Fruit fly (Drosophila melanogaster) whole organism, embryonic: Measurements from ENCODE around the gene Ass.

Experiments used
- Blimp-1 ChIP-seq: fragments of 200-800 bp; sonication (Bioruptor generic); optimal IDR thresholded peaks from 3 replicates; lab custom pipeline; 2018; ENCODE audit warnings: missing biosample characterization, missing genetic modification characterization, mild to moderate bottlenecking, moderate library complexity, missing genetic modification reagents
- C15 ChIP-seq: fragments of 200-800 bp; sonication (Bioruptor generic); IDR thresholded peaks from 3 replicates; pipeline ENCODE4 v1.3.6; 2022; ENCODE audit warnings: missing biosample characterization, missing genetic modification characterization
- CG10462 ChIP-seq: fragments of 200-800 bp; sonication (Bioruptor generic); optimal IDR thresholded peaks from 2 replicates; lab custom pipeline; 2016; ENCODE audit warnings: missing biosample characterization, missing genetic modification characterization
- CG14860 ChIP-seq: fragments of 200-800 bp; sonication (Bioruptor generic); IDR thresholded peaks from 3 replicates; pipeline ENCODE4 v1.3.6; 2022; ENCODE audit warnings: missing biosample characterization, missing genetic modification characterization; ENCODE audit not compliant: partially characterized antibody
- CG17802 ChIP-seq: fragments of 200-800 bp; sonication (Bioruptor generic); optimal IDR thresholded peaks from 2 replicates; lab custom pipeline; 2018; ENCODE audit warnings: missing biosample characterization, mild to moderate bottlenecking, missing genetic modification characterization, moderate library complexity
- CG18262 ChIP-seq: fragments of 200-800 bp; optimal IDR thresholded peaks from 3 replicates; lab custom pipeline; 2019; ENCODE audit warnings: missing biosample characterization, mild to moderate bottlenecking, missing genetic modification characterization, moderate library complexity
- CG1832 ChIP-seq: fragments of 200-800 bp; sonication (Bioruptor generic); optimal IDR thresholded peaks from 2 replicates; lab custom pipeline; 2017; ENCODE audit warnings: missing biosample characterization, mild to moderate bottlenecking, missing genetic modification characterization, inconsistent platforms
- CG32772 ChIP-seq: fragments of 200-800 bp; sonication (Bioruptor generic); IDR thresholded peaks from 2 replicates; pipeline ENCODE4 v1.3.6; 2022; ENCODE audit warnings: missing biosample characterization, missing genetic modification characterization
- CG34422 ChIP-seq: fragments of 200-800 bp; sonication (Bioruptor generic); IDR thresholded peaks from 3 replicates; pipeline ENCODE4 v1.3.6; 2022; ENCODE audit warnings: missing biosample characterization, missing genetic modification characterization
- CG5953 ChIP-seq: fragments of 200-800 bp; sonication (Bioruptor generic); IDR thresholded peaks from 2 replicates; pipeline ENCODE4 v1.3.6; 2022; ENCODE audit warnings: missing biosample characterization, missing genetic modification characterization
- CG7556 ChIP-seq: fragments of 200-800 bp; sonication (Bioruptor generic); optimal IDR thresholded peaks from 2 replicates; lab custom pipeline; 2017; ENCODE audit warnings: missing biosample characterization, mild to moderate bottlenecking, missing genetic modification characterization
- CG8944 ChIP-seq: fragments of 200-800 bp; sonication (Bioruptor generic); optimal IDR thresholded peaks from 3 replicates; lab custom pipeline; 2016; ENCODE audit warnings: missing biosample characterization, missing genetic modification characterization
- CG9215 ChIP-seq: fragments of 200-800 bp; sonication (Bioruptor generic); IDR thresholded peaks from 2 replicates; pipeline ENCODE4 v1.3.6; 2022; ENCODE audit warnings: missing biosample characterization, missing genetic modification characterization
- CG9817 ChIP-seq: fragments of 200-800 bp; sonication (Bioruptor generic); optimal IDR thresholded peaks from 2 replicates; lab custom pipeline; 2018; ENCODE audit warnings: missing biosample characterization, mild to moderate bottlenecking, missing genetic modification characterization, moderate library complexity
- Camta ChIP-seq: fragments of 200-800 bp; sonication (Bioruptor generic); optimal IDR thresholded peaks from 2 replicates; lab custom pipeline; 2016; ENCODE audit warnings: missing biosample characterization, missing genetic modification characterization
- D19B ChIP-seq: fragments of 200-800 bp; sonication (Bioruptor generic); optimal IDR thresholded peaks from 2 replicates; lab custom pipeline; 2017; ENCODE audit warnings: missing biosample characterization, mild to moderate bottlenecking, missing genetic modification characterization
- Ets65A ChIP-seq: fragments of 200-800 bp; sonication (Bioruptor generic); peaks from one replicate; lab custom pipeline; 2016; ENCODE audit warnings: missing biosample characterization, missing genetic modification characterization
- H2.0 ChIP-seq: fragments of 200-800 bp; sonication (Bioruptor generic); IDR thresholded peaks from 2 replicates; pipeline ENCODE4 v1.3.6; 2022; ENCODE audit warnings: missing biosample characterization, missing genetic modification characterization
- Hr39 ChIP-seq: fragments of >200 bp; optimal IDR thresholded peaks from 2 replicates; lab custom pipeline; 2017
- Hsf ChIP-seq: fragments of 200-800 bp; sonication (Bioruptor generic); optimal IDR thresholded peaks from 3 replicates; lab custom pipeline; 2016; ENCODE audit warnings: missing biosample characterization, missing genetic modification characterization
- Mad ChIP-seq: fragments of 200-800 bp; sonication (Bioruptor generic); optimal IDR thresholded peaks from 2 replicates; lab custom pipeline; 2016; ENCODE audit warnings: missing biosample characterization, missing genetic modification characterization
- NC2β ChIP-seq: fragments of 200-800 bp; sonication (Bioruptor generic); optimal IDR thresholded peaks from 2 replicates; lab custom pipeline; 2016; ENCODE audit warnings: missing biosample characterization, missing genetic modification characterization
- Optix ChIP-seq: fragments of 200-800 bp; sonication (Bioruptor generic); IDR thresholded peaks from 3 replicates; pipeline ENCODE4 v1.3.6; 2022; ENCODE audit warnings: missing biosample characterization, missing genetic modification characterization
- Ptx1 ChIP-seq: fragments of 200-800 bp; sonication (Bioruptor generic); IDR thresholded peaks from 2 replicates; pipeline ENCODE4 v1.3.6; 2022; ENCODE audit warnings: missing biosample characterization, missing genetic modification characterization
- ap ChIP-seq: fragments of 200-800 bp; sonication (Bioruptor generic); IDR thresholded peaks from 2 replicates; pipeline ENCODE4 v1.3.6; 2022; ENCODE audit warnings: missing biosample characterization, missing genetic modification characterization
- cg ChIP-seq: fragments of 200-800 bp; sonication (Bioruptor generic); optimal IDR thresholded peaks from 3 replicates; lab custom pipeline; 2019; ENCODE audit warnings: missing biosample characterization, mild to moderate bottlenecking, missing genetic modification characterization, moderate library complexity
- ci ChIP-seq: fragments of 200-800 bp; sonication (Bioruptor generic); IDR thresholded peaks from 3 replicates; pipeline ENCODE4 v1.3.6; 2022; ENCODE audit warnings: missing biosample characterization, missing genetic modification characterization
- crol ChIP-seq: fragments of 200-800 bp; sonication (Bioruptor generic); IDR thresholded peaks from 2 replicates; pipeline ENCODE4 v1.3.6; 2022; ENCODE audit warnings: missing biosample characterization, missing genetic modification characterization
- eve ChIP-seq, 2 experiments: fragments of >200 bp; optimal IDR thresholded peaks; 2 replicates each; lab custom pipeline; 2017; ENCODE audit warnings: missing biosample characterization in 2 of 2, missing genetic modification characterization in 2 of 2
- gfzf ChIP-seq: fragments of 200-800 bp; sonication (Bioruptor generic); optimal IDR thresholded peaks from 2 replicates; lab custom pipeline; 2016; ENCODE audit warnings: missing biosample characterization, mild to moderate bottlenecking, missing genetic modification characterization, moderate library complexity
- gro ChIP-seq: fragments of 200-800 bp; sonication (Bioruptor generic); optimal IDR thresholded peaks from 2 replicates; lab custom pipeline; 2016; ENCODE audit warnings: missing biosample characterization, missing genetic modification characterization
- kni ChIP-seq: fragments of 200-800 bp; sonication (Bioruptor generic); optimal IDR thresholded peaks from 3 replicates; lab custom pipeline; 2017; ENCODE audit warnings: mild to moderate bottlenecking, missing biosample characterization, missing genetic modification reagents, missing genetic modification characterization
- phol ChIP-seq: fragments of 200-800 bp; sonication (Bioruptor generic); optimal IDR thresholded peaks from 3 replicates; lab custom pipeline; 2018; ENCODE audit warnings: missing biosample characterization, mild to moderate bottlenecking, missing genetic modification characterization, moderate library complexity
- sim ChIP-seq: fragments of 200-800 bp; sonication (Bioruptor generic); IDR thresholded peaks from 2 replicates; pipeline ENCODE4 v1.3.6; 2022; ENCODE audit warnings: missing biosample characterization, missing genetic modification characterization
- sima ChIP-seq: fragments of 200-800 bp; sonication (Bioruptor generic); optimal IDR thresholded peaks from 2 replicates; lab custom pipeline; 2016; ENCODE audit warnings: missing biosample characterization, missing genetic modification characterization
- slbo ChIP-seq: fragments of 200-800 bp; sonication (Bioruptor generic); IDR thresholded peaks from 2 replicates; pipeline ENCODE4 v1.3.6; 2022; ENCODE audit warnings: missing biosample characterization, missing genetic modification characterization
- so ChIP-seq: fragments of 200-800 bp; sonication (Bioruptor generic); IDR thresholded peaks from 3 replicates; pipeline ENCODE4 v1.3.6; 2022; ENCODE audit warnings: missing biosample characterization, missing genetic modification characterization
- vvl ChIP-seq: fragments of 200-800 bp; sonication (Bioruptor generic); IDR thresholded peaks from 2 replicates; pipeline ENCODE4 v1.3.6; 2022; ENCODE audit warnings: missing biosample characterization, missing genetic modification characterization

Ass gene

DNA sequence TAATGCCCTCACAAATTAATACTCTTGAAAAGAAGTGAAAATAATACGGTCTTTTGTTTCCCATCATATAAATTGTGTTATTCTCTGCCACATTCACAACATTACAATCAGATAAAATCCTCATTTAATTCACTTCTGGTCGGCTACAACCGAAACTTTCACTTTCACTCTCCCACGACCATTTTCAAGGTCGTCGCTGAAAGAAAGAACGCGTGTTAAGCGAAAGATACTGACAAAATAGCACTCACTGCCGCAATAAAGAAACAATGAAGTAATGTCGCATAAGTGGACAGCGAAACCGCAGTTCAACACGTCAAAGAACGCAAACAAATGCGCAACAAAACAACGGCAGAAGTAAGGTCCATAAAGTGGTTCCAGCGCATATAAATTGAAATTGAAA lies 43.9 kb upstream of the Ass start:
- TF ChIP-seq sim (GFP tag; lab: Robert Waterston, UW) (no peak), Blimp-1 (GFP tag; lab: Kevin White, UChicago) (peak; percentile 78), so (no peak), ci (GFP tag; lab: Robert Waterston, UW) (no peak)

DNA sequence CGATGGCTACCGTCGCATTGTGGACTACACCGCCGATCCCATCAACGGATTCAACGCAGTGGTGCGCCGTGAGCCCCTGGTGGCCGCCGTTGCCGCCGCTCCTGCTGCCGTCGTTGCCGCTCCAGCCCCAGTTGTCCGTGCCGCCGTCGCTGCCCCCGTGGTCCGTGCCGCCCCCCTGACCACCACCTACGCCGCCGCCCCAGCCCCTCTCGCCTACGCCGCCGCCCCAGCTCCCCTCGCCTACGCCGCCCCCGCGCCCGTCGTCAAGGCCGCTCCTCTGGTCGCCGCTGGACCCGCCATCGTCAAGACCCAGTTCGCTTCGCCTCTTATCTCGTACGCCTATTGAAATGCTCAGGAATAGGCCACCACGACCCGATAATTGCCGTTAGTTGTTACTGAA lies 43.0 kb upstream of the Ass start:
- TF ChIP-seq CG34422 (GFP tag; lab: Robert Waterston, UW) = 0 out of 3 replicates have a peak, but pooled peaks have one; percentile 8
- no peak for TF ChIP-seq CG18262 (tag; lab: Kevin White, UChicago)
- TF ChIP-seq Camta (GFP tag; lab: Kevin White, UChicago) = no peak
- TF ChIP-seq slbo (GFP tag; lab: Robert Waterston, UW) = 0 out of 2 replicates have a peak, but pooled peaks have one; percentile 33
- TF ChIP-seq CG32772 = 0 out of 2 replicates have a peak, but pooled peaks have one; percentile 27
- no peak for TF ChIP-seq gfzf (GFP tag; lab: Kevin White, UChicago)
- no peak for TF ChIP-seq eve (GFP tag; optimal IDR thresholded peaks at IDR 0.05; lab: Kevin White, UChicago)
- no peak for TF ChIP-seq cg (GFP tag; lab: Kevin White, UChicago)
- no peak for TF ChIP-seq CG17802 (tag; lab: Kevin White, UChicago)
- peak; percentile 69 for TF ChIP-seq Hr39
- TF ChIP-seq crol (GFP tag; lab: Robert Waterston, UW) = 0 out of 2 replicates have a peak, but pooled peaks have one; percentile 48
- no peak for TF ChIP-seq Hsf
- no peak for TF ChIP-seq CG10462 (GFP tag; lab: Kevin White, UChicago)
- no peak for TF ChIP-seq CG9817 (tag; lab: Kevin White, UChicago)
- no peak for TF ChIP-seq CG1832 (GFP tag; lab: Kevin White, UChicago)
- TF ChIP-seq CG14860 (GFP tag; lab: Robert Waterston, UW) = 0 out of 3 replicates have a peak, but pooled peaks have one; percentile 14
- TF ChIP-seq Ptx1 (GFP tag; lab: Robert Waterston, UW) = 0 out of 2 replicates have a peak, but pooled peaks have one; percentile 17
- no peak for TF ChIP-seq sima (GFP tag; lab: Kevin White, UChicago)
- TF ChIP-seq Mad (GFP tag; lab: Kevin White, UChicago) = no peak
- TF ChIP-seq ap (GFP tag; lab: Robert Waterston, UW) = no peak
- no peak for TF ChIP-seq phol (tag; lab: Kevin White, UChicago)
- 0 out of 3 replicates have a peak, but pooled peaks have one; percentile 17 for TF ChIP-seq Optix (GFP tag; lab: Robert Waterston, UW)
- TF ChIP-seq, all 482 proteins: peak for 8

DNA sequence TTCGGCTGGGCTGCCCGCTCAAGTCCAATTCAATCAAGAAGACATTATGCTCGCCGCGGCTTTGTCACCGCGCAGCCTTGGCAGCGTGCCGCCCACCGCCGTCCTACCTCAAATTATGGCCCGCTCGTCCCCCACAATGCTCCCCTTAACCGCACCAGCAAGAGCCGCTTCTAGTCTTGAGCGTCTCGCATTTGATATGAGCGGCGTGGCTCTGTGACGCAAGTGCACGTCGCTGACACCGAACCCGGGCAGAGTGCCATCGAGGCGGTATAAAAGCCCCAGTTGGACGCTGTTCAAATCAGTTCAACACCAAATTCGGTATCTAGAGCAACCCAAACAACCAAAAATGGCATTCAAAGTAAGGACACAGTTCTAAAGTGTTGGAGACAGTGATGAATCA lies 42.2 kb upstream of the Ass start, which contains the start of gene Ccp84Ag:
TSS of gene Ccp84Ag (plus strand) at position 301 of the 400 bp plus-strand sequence.
- no peak for TF ChIP-seq CG7556 (GFP tag; lab: Kevin White, UChicago)
- TF ChIP-seq vvl (GFP tag; lab: Robert Waterston, UW) = peak; percentile 40; the same call in 1 of the 2 replicates
- TF ChIP-seq C15 (GFP tag; lab: Robert Waterston, UW) = no peak
- TF ChIP-seq CG9215 (GFP tag; lab: Robert Waterston, UW) = 0 out of 2 replicates have a peak, but pooled peaks have one; percentile 12
- peak; percentile 52 for TF ChIP-seq Ets65A (GFP tag; lab: Kevin White, UChicago)
- TF ChIP-seq kni (GFP tag; lab: Kevin White, UChicago) = peak; percentile 13
- no peak for TF ChIP-seq CG5953 (GFP tag; lab: Robert Waterston, UW)
- peak; percentile 21; the same call in 1 of the 2 replicates for TF ChIP-seq crol (GFP tag; lab: Robert Waterston, UW)

DNA sequence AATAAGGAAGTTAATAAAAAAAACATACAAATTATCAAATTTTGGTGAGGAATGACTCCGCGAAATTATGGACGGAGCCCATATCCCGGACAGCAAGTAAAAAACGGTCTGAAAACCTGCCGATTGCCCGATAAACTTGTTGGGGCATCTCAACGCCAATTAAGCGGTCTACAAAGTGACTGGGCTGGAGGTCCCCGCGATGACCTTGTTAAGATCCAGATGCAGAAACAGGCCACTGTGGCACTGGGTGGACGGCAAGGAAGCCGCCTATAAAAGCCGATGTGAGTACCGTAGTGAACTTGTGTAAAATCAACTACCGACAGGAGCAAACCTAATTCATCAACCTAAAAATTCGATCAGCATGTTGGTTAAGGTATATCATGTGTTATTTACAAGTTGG lies 39.9 kb upstream of the Ass start, which contains the start of gene Edg84A:
TSS of gene Edg84A (plus strand) at position 301 of the 400 bp plus-strand sequence.
- TF ChIP-seq H2.0 (GFP tag; lab: Robert Waterston, UW) (no peak), NC2β (GFP tag; lab: Kevin White, UChicago) (no peak), CG8944 (no peak), D19B (GFP tag; lab: Kevin White, UChicago) (no peak), Ptx1 (GFP tag; lab: Robert Waterston, UW) (no peak), gro (no peak)
